Worm (Caenorhabditis elegans) whole organism, dauer: ENCODE results near the gene K12H6.10.

ENCODE experiments used
- unc-62 ChIP-seq: sonication (generic microtip); optimal IDR thresholded peaks from 2 replicates; lab custom pipeline; 2017; ENCODE audit warnings: missing biosample characterization, missing genetic modification reagents, missing genetic modification characterization

The K12H6.10 gene

ce11 chrII:2801764-2802163 lies 20.9 kb upstream of the K12H6.10 start:
- TF ChIP-seq unc-62 (GFP tag; lab: Kevin White, UChicago): no peak

ce11 chrII:2802804-2803586 lies 19.7 kb upstream of the K12H6.10 start:
- no peak for TF ChIP-seq unc-62 (GFP tag; lab: Kevin White, UChicago)

ce11 chrII:2804245-2804644 lies 18.4 kb upstream of the K12H6.10 start:
- no peak for TF ChIP-seq unc-62 (GFP tag; lab: Kevin White, UChicago)

- TF ChIP-seq unc-62 (GFP tag; lab: Kevin White, UChicago): no peak
Observed at ce11 chrII:2804949-2805348, 17.7 kb upstream of the K12H6.10 start.

ce11 chrII:2805566-2805965 lies 17.1 kb upstream of the K12H6.10 start:
- TF ChIP-seq unc-62 (GFP tag; lab: Kevin White, UChicago): no peak

ce11 chrII:2807674-2808206 lies 14.9 kb upstream of the K12H6.10 start, which contains the start of gene K12H6.12:
Gene K12H6.12 (plus strand): TSS chrII:2808156.
- TF ChIP-seq unc-62 (GFP tag; lab: Kevin White, UChicago): no peak

- no peak for TF ChIP-seq unc-62 (GFP tag; lab: Kevin White, UChicago)
Observed at ce11 chrII:2815017-2815416, 7.7 kb upstream of the K12H6.10 start.

- no peak for TF ChIP-seq unc-62 (GFP tag; lab: Kevin White, UChicago)
Observed at ce11 chrII:2815444-2815843, 7.2 kb upstream of the K12H6.10 start, which contains the start of gene K12H6.2. Gene K12H6.2 (minus strand): TSS chrII:2815544.

ce11 chrII:2816676-2817075 lies 6.0 kb upstream of the K12H6.10 start, which contains the start of gene set-13:
Gene set-13 (plus strand): TSS chrII:2816976.
- TF ChIP-seq unc-62 (GFP tag; lab: Kevin White, UChicago): no peak

ce11 chrII:2824169-2824568 lies 1.5 kb downstream of the K12H6.10 start, which contains the start of the genes K12H6.4 and K12H6.9:
Gene K12H6.4 (minus strand): TSS chrII:2824269.
Gene K12H6.9 (plus strand): TSS chrII:2824404.
- no peak for TF ChIP-seq unc-62 (GFP tag; lab: Kevin White, UChicago)

ce11 chrII:2826073-2826472 lies 3.4 kb downstream of the K12H6.10 start, which contains the start of gene K12H6.5:
Gene K12H6.5 (minus strand): TSS chrII:2826173.
- no peak for TF ChIP-seq unc-62 (GFP tag; lab: Kevin White, UChicago)

ce11 chrII:2827859-2828403 lies 5.3 kb downstream of the K12H6.10 start, which contains the start of gene K12H6.8:
Gene K12H6.8 (plus strand): TSS chrII:2827896.
- no peak for TF ChIP-seq unc-62 (GFP tag; lab: Kevin White, UChicago)

- TF ChIP-seq unc-62 (GFP tag; lab: Kevin White, UChicago): no peak
Observed at ce11 chrII:2829482-2829881, 6.8 kb downstream of the K12H6.10 start.

- TF ChIP-seq unc-62 (GFP tag; lab: Kevin White, UChicago): no peak
Observed at ce11 chrII:2830144-2830543, 7.5 kb downstream of the K12H6.10 start.

- no peak for TF ChIP-seq unc-62 (GFP tag; lab: Kevin White, UChicago)
Observed at ce11 chrII:2831173-2831572, 8.5 kb downstream of the K12H6.10 start, which contains the start of gene K12H6.6. Gene K12H6.6 (minus strand): TSS chrII:2831233.

ce11 chrII:2832098-2832497 lies 9.4 kb downstream of the K12H6.10 start:
- TF ChIP-seq unc-62 (GFP tag; lab: Kevin White, UChicago): no peak
